Fruit fly (Drosophila melanogaster) Kc167 (cell line): Measurements from ENCODE around the gene CG17075.

Experiments
- Sin3A ChIP-seq: fragments of >200 bp; optimal IDR thresholded peaks from 2 replicates; lab custom pipeline; 2018; ENCODE audit warnings: missing external identifiers
- h ChIP-seq: fragments of >200 bp; optimal IDR thresholded peaks from 3 replicates; lab custom pipeline; 2018; ENCODE audit warnings: missing external identifiers
- insv ChIP-seq: fragments of >200 bp; optimal IDR thresholded peaks from 3 replicates; lab custom pipeline; 2018; ENCODE audit warnings: missing external identifiers
- psq ChIP-seq: fragments of >200 bp; optimal IDR thresholded peaks from 2 replicates; lab custom pipeline; 2017; ENCODE audit warnings: missing external identifiers
- ttk ChIP-seq: sonication (Bioruptor generic); optimal IDR thresholded peaks from 2 replicates; lab custom pipeline; 2017; ENCODE audit warnings: missing external identifiers

DNA sequence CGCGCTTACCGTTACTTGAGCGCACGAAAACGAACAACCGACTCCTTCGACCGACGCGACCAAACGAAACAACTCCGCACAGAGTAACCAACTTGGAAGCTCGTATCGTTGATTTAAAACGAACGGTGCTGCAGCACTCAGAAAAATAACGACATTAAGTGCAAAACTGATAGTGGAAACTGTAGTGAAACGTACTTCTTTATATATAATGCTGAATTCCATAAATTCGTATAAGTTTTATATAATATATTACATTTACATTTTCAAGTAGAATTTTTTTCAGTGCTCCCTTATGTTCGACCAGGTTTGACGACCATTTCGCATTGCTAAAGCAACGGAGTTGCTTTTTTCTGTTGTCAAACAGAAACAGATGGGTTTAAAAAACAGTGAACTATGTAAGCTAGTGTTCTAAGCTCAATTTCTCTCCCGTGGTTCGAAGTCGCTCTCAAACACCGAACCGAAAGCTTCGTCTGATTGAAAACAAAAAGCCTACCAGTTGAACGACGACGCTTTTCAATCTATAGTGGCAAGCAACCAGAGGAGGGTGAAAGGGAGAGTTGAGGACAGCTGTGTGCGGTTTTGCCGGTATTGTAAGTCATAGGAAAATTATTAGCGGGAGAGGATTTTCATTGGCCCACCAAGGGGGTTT is at the start of gene CG17075:
- TF ChIP-seq psq (lab: Kevin White, UChicago) = no peak
- no peak for TF ChIP-seq ttk (lab: Kevin White, UChicago)
- no peak for TF ChIP-seq h (lab: Kevin White, UChicago)
- TF ChIP-seq insv (lab: Kevin White, UChicago) = no peak
- no peak for TF ChIP-seq Sin3A (lab: Kevin White, UChicago)
